Worm (Caenorhabditis elegans) whole organism, young adult: Measurements from ENCODE around the gene kel-3.

Experiments used
- B0019.2 ChIP-seq: fragments of 200-800 bp; sonication (Bioruptor generic); conservative IDR thresholded peaks from 2 replicates; pipeline ENCODE4 v1.3.6; 2022; ENCODE audit warnings: missing genetic modification reagents, missing genetic modification characterization, missing compliant biosample characterization
- B0336.3 ChIP-seq: fragments of 200-800 bp; sonication (Bioruptor generic); IDR thresholded peaks from 2 replicates; pipeline ENCODE4 v1.3.6; 2022; ENCODE audit warnings: missing genetic modification characterization, missing compliant biosample characterization
- C06A6.2 ChIP-seq: fragments of 200-800 bp; sonication (Bioruptor generic); conservative IDR thresholded peaks from 2 replicates; pipeline ENCODE4 v1.3.6; 2022; ENCODE audit warnings: missing genetic modification characterization, missing compliant biosample characterization
- C17E4.6 ChIP-seq: fragments of 200-800 bp; sonication (Bioruptor generic); IDR thresholded peaks from 2 replicates; pipeline ENCODE4 v1.3.6; 2022; ENCODE audit warnings: missing genetic modification reagents, missing genetic modification characterization, missing compliant biosample characterization
- F22D6.2 ChIP-seq: sonication (generic microtip); optimal IDR thresholded peaks from 2 replicates; lab custom pipeline; 2016; ENCODE audit warnings: mild to moderate bottlenecking, missing genetic modification characterization, missing compliant biosample characterization
- F37B4.10 ChIP-seq: fragments of 200-800 bp; sonication (Bioruptor generic); IDR thresholded peaks from 2 replicates; pipeline ENCODE4 v1.3.6; 2022; ENCODE audit warnings: missing genetic modification characterization, missing compliant biosample characterization
- K11D2.4 ChIP-seq: fragments of 200-800 bp; sonication (Bioruptor generic); IDR thresholded peaks from 2 replicates; pipeline ENCODE4 v1.3.6; 2022; ENCODE audit warnings: missing genetic modification reagents, missing genetic modification characterization, missing compliant biosample characterization
- K12H6.12 ChIP-seq: fragments of 200-800 bp; sonication (Bioruptor generic); optimal IDR thresholded peaks from 2 replicates; lab custom pipeline; 2018; ENCODE audit warnings: mild to moderate bottlenecking, missing genetic modification characterization, missing compliant biosample characterization
- Y53F4B.3 ChIP-seq: fragments of 200-800 bp; sonication (Bioruptor generic); IDR thresholded peaks from 2 replicates; pipeline ENCODE4 v1.3.6; 2022; ENCODE audit warnings: missing genetic modification reagents, missing genetic modification characterization, missing compliant biosample characterization
- Y67H2A.10 ChIP-seq: fragments of 200-800 bp; sonication (Bioruptor generic); conservative IDR thresholded peaks from 2 replicates; pipeline ENCODE4 v1.3.6; 2022; ENCODE audit warnings: missing genetic modification reagents, missing genetic modification characterization, missing compliant biosample characterization
- Y79H2A.3 ChIP-seq: fragments of 200-800 bp; sonication (Bioruptor generic); conservative IDR thresholded peaks from 2 replicates; pipeline ENCODE4 v1.3.6; 2022; ENCODE audit warnings: missing genetic modification reagents, missing genetic modification characterization, missing compliant biosample characterization
- Y95B8A.8 ChIP-seq: fragments of 200-800 bp; sonication (Bioruptor generic); IDR thresholded peaks from 2 replicates; pipeline ENCODE4 v1.3.6; 2022; ENCODE audit warnings: missing genetic modification reagents, missing genetic modification characterization, missing compliant biosample characterization
- ZK185.1 ChIP-seq: sonication (generic microtip); optimal IDR thresholded peaks from 2 replicates; lab custom pipeline; 2016; ENCODE audit warnings: mild to moderate bottlenecking, missing genetic modification characterization, missing compliant biosample characterization; ENCODE audit not compliant: poor library complexity, severe bottlenecking
- atf-7 ChIP-seq: sonication (generic microtip); optimal IDR thresholded peaks from 2 replicates; lab custom pipeline; 2017; ENCODE audit warnings: mild to moderate bottlenecking, missing genetic modification characterization, missing compliant biosample characterization
- athp-1 ChIP-seq: sonication (generic microtip); optimal IDR thresholded peaks from 2 replicates; lab custom pipeline; 2017; ENCODE audit warnings: mild to moderate bottlenecking, missing genetic modification characterization, missing compliant biosample characterization
- bed-2 ChIP-seq: fragments of 200-800 bp; sonication (Bioruptor generic); IDR thresholded peaks from 2 replicates; pipeline ENCODE4 v1.3.6; 2022; ENCODE audit warnings: missing genetic modification reagents, missing genetic modification characterization, missing compliant biosample characterization
- ceh-27 ChIP-seq: fragments of 200-800 bp; sonication (Bioruptor generic); optimal IDR thresholded peaks from 2 replicates; lab custom pipeline; 2018; ENCODE audit warnings: mild to moderate bottlenecking, missing genetic modification characterization, moderate library complexity, missing compliant biosample characterization
- ceh-91 ChIP-seq: fragments of 200-800 bp; sonication (Bioruptor generic); IDR thresholded peaks from 2 replicates; pipeline ENCODE4 v1.3.6; 2022; ENCODE audit warnings: missing genetic modification reagents, missing genetic modification characterization, missing compliant biosample characterization
- die-1 ChIP-seq: sonication (generic microtip); optimal IDR thresholded peaks from 2 replicates; lab custom pipeline; 2016; ENCODE audit warnings: missing genotype, mild to moderate bottlenecking, missing genetic modification characterization, missing compliant biosample characterization
- dpff-1 ChIP-seq: sonication (generic microtip); optimal IDR thresholded peaks from 2 replicates; lab custom pipeline; 2017; ENCODE audit warnings: mild to moderate bottlenecking, missing genetic modification characterization, missing compliant biosample characterization
- efl-1 ChIP-seq: fragments of 150-350 bp; optimal IDR thresholded peaks from 2 replicates; lab custom pipeline; 2014; ENCODE audit warnings: missing biosample characterization, missing genetic modification reagents, missing genetic modification characterization
- egl-18 ChIP-seq: fragments of 200-800 bp; sonication (Bioruptor generic); IDR thresholded peaks from 2 replicates; pipeline ENCODE4 v1.3.6; 2022; ENCODE audit warnings: missing genetic modification reagents, missing genetic modification characterization, missing compliant biosample characterization
- egl-44 ChIP-seq: fragments of 200-800 bp; sonication (Bioruptor generic); IDR thresholded peaks from 2 replicates; pipeline ENCODE4 v1.3.6; 2022; ENCODE audit warnings: missing genetic modification reagents, missing genetic modification characterization, missing compliant biosample characterization
- egrh-3 ChIP-seq: fragments of 200-800 bp; sonication (Bioruptor generic); IDR thresholded peaks from 2 replicates; pipeline ENCODE4 v1.3.6; 2022; ENCODE audit warnings: missing genetic modification reagents, missing genetic modification characterization, missing compliant biosample characterization
- gei-17 ChIP-seq: fragments of 200-800 bp; sonication (Bioruptor generic); optimal IDR thresholded peaks from 2 replicates; lab custom pipeline; 2018; ENCODE audit warnings: mild to moderate bottlenecking, missing genetic modification characterization, missing compliant biosample characterization
- hlh-12 ChIP-seq: sonication (generic microtip); optimal IDR thresholded peaks from 2 replicates; lab custom pipeline; 2016; ENCODE audit warnings: missing genetic modification characterization, missing compliant biosample characterization
- hrde-1 ChIP-seq: sonication (generic microtip); optimal IDR thresholded peaks from 2 replicates; lab custom pipeline; 2016; ENCODE audit warnings: missing genetic modification characterization, mild to moderate bottlenecking, missing compliant biosample characterization, moderate library complexity, missing genotype, missing genetic modification reagents, borderline replicate concordance
- hsf-1 ChIP-seq: fragments of 200-800 bp; sonication (Bioruptor generic); IDR thresholded peaks from 2 replicates; pipeline ENCODE4 v1.3.6; 2022; ENCODE audit warnings: missing genetic modification reagents, missing genetic modification characterization, missing compliant biosample characterization
- lin-26 ChIP-seq: fragments of 200-800 bp; sonication (Bioruptor generic); IDR thresholded peaks from 2 replicates; pipeline ENCODE4 v1.3.6; 2022; ENCODE audit warnings: missing genetic modification reagents, missing genetic modification characterization, missing compliant biosample characterization
- lin-35 ChIP-seq, 3 experiments: fragments of 150-350 bp in 2 of 3; sonication (generic microtip) in 1 of 3; optimal IDR thresholded peaks; 2 replicates each; lab custom pipeline; 2014 to 2018; ENCODE audit warnings: missing biosample characterization in 3 of 3, missing genetic modification characterization in 3 of 3, missing genetic modification reagents in 3 of 3
- lin-54 ChIP-seq: fragments of 200-800 bp; sonication (Bioruptor generic); optimal IDR thresholded peaks from 2 replicates; lab custom pipeline; 2018; ENCODE audit warnings: mild to moderate bottlenecking, missing genetic modification characterization, missing compliant biosample characterization
- lsl-1 ChIP-seq: fragments of 200-800 bp; sonication (Bioruptor generic); optimal IDR thresholded peaks from 2 replicates; lab custom pipeline; 2018; ENCODE audit warnings: mild to moderate bottlenecking, missing genetic modification characterization, moderate library complexity, missing compliant biosample characterization
- lsy-27 ChIP-seq: sonication (generic microtip); optimal IDR thresholded peaks from 2 replicates; lab custom pipeline; 2017; ENCODE audit warnings: missing genetic modification characterization, mild to moderate bottlenecking, missing compliant biosample characterization, antibody characterized with exemption, missing genotype, borderline replicate concordance; ENCODE audit not compliant: insufficient read depth
- madf-8 ChIP-seq: fragments of 200-800 bp; sonication (Bioruptor generic); conservative IDR thresholded peaks from 2 replicates; pipeline ENCODE4 v1.3.6; 2022; ENCODE audit warnings: missing genetic modification reagents, missing genetic modification characterization, missing compliant biosample characterization
- nhr-179 ChIP-seq: sonication (generic microtip); optimal IDR thresholded peaks from 2 replicates; lab custom pipeline; 2016; ENCODE audit warnings: mild to moderate bottlenecking, missing genetic modification characterization, missing compliant biosample characterization
- nhr-27 ChIP-seq: fragments of 200-800 bp; sonication (Bioruptor generic); optimal IDR thresholded peaks from 2 replicates; lab custom pipeline; 2018; ENCODE audit warnings: mild to moderate bottlenecking, missing genetic modification characterization, moderate library complexity, missing compliant biosample characterization
- nhr-80 ChIP-seq: sonication (generic microtip); optimal IDR thresholded peaks from 2 replicates; lab custom pipeline; 2016; ENCODE audit warnings: missing genetic modification characterization, missing compliant biosample characterization
- pbrm-1 ChIP-seq: fragments of 200-800 bp; sonication (Bioruptor generic); IDR thresholded peaks from 2 replicates; pipeline ENCODE4 v1.3.6; 2022; ENCODE audit warnings: missing genetic modification reagents, missing genetic modification characterization, missing compliant biosample characterization
- sdz-38 ChIP-seq: sonication (generic microtip); optimal IDR thresholded peaks from 2 replicates; lab custom pipeline; 2016; ENCODE audit warnings: missing genotype, missing genetic modification characterization, missing compliant biosample characterization
- snpc-1.1 ChIP-seq: sonication (generic microtip); optimal IDR thresholded peaks from 2 replicates; lab custom pipeline; 2017; ENCODE audit warnings: missing genetic modification characterization, mild to moderate bottlenecking, missing compliant biosample characterization, antibody characterized with exemption, moderate library complexity, missing genotype, missing genetic modification reagents; ENCODE audit not compliant: insufficient read depth
- snpc-3.4 ChIP-seq: sonication (generic microtip); optimal IDR thresholded peaks from 2 replicates; lab custom pipeline; 2017; ENCODE audit warnings: missing genetic modification characterization, mild to moderate bottlenecking, missing compliant biosample characterization, antibody characterized with exemption, moderate library complexity, missing genotype, missing genetic modification reagents
- snpc-4 ChIP-seq, 5 experiments: fragments of 150-350 bp in 1 of 5; sonication (generic microtip) in 4 of 5; optimal IDR thresholded peaks; 2 replicates each; lab custom pipeline; 2014 to 2018; ENCODE audit warnings: missing genetic modification characterization in 5 of 5, missing biosample characterization in 3 of 5, antibody characterized with exemption in 2 of 5, mild to moderate bottlenecking in 2 of 5, missing compliant biosample characterization in 2 of 5, missing genotype in 2 of 5, moderate library complexity in 2 of 5, missing genetic modification reagents in 1 of 5
- unc-62 ChIP-seq: fragments of 150-350 bp; optimal IDR thresholded peaks from 2 replicates; lab custom pipeline; 2014; ENCODE audit warnings: missing biosample characterization, missing genetic modification reagents, missing genetic modification characterization
- xnd-1 ChIP-seq: sonication (generic microtip); optimal IDR thresholded peaks from 2 replicates; lab custom pipeline; 2016; ENCODE audit warnings: missing genotype, missing genetic modification reagents, missing genetic modification characterization, missing compliant biosample characterization
- zfh-2 ChIP-seq: fragments of 200-800 bp; sonication (Bioruptor generic); conservative IDR thresholded peaks from 2 replicates; pipeline ENCODE4 v1.3.6; 2022; ENCODE audit warnings: missing genetic modification reagents, missing genetic modification characterization, missing compliant biosample characterization

Gene kel-3

DNA sequence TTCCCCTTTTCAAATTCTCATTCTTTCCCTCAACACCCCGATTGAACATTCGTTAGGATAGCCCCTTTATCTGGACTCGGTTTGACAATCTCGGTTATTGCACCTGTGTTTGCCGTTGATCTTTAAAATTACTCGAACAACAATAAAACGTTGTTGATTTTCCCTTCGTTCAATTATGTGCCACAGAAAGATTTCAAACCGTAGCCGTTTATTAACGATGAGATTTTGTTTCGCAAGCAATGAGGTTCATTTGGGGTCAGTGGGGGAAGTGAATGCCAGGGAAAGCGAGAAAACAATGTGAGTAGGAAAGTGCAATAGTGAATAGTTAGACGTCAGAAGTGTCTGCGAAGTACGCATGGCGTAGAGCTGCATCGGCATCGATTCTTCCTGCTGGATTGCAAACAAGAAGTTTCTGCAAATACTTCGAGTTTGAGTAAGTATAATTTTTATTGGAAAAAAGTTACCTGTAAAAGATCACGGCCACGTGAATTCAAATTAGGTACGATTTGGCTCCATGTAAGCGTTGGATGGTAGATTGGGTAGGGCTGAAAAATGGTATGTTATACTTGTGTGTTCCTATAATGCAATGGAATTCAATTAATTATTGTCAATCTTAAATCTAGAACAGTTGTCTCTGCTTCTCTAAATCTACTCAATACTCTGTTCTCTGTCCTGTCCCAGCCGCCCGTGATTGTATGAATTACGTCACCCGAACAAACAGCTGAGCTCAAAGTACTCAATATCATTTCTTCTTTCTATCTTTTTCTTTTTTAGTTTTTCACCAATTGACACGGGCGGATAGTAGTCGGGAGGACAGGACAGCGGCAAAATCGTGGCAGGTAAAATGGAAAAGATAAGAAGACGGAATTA lies at the start of gene kel-3:
Gene kel-3 (plus strand): TSS at position 328 of the 870 bp plus-strand sequence.
- peak; percentile 10 for TF ChIP-seq gei-17 (GFP tag; lab: Kevin White, UChicago)
- TF ChIP-seq hsf-1 (GFP tag; lab: Robert Waterston, UW) = peak; percentile 89
- TF ChIP-seq die-1 = peak; percentile 78
- peak; percentile 90 for TF ChIP-seq nhr-80
- TF ChIP-seq snpc-4 (GFP tag; optimal IDR thresholded peaks at IDR 0.05; lab: Kevin White, UChicago) = no peak
- peak in 3 of 4 experiments; percentile 51 to 79 (median 56) for TF ChIP-seq snpc-4 (tag; optimal IDR thresholded peaks at IDR 0.05; lab: Kevin White, UChicago)
- TF ChIP-seq bed-2 = no peak
- peak; percentile 73 for TF ChIP-seq lsl-1
- peak; percentile 66 for TF ChIP-seq ZK185.1 (tag; lab: Kevin White, UChicago)
- 0 out of 2 replicates have a peak, but pooled peaks have one; percentile 36 for TF ChIP-seq egl-44 (GFP tag; lab: Robert Waterston, UW)
- TF ChIP-seq ceh-27 (GFP tag; lab: Kevin White, UChicago) = peak; percentile 27
- no peak for TF ChIP-seq hlh-12
- peak; percentile 76 for TF ChIP-seq nhr-27 (tag; lab: Kevin White, UChicago)
- TF ChIP-seq unc-62 (GFP tag; lab: Kevin White, UChicago) = no peak
- TF ChIP-seq lsy-27 (tag; lab: Kevin White, UChicago) = no peak
- no peak for TF ChIP-seq zfh-2 (GFP tag; lab: Robert Waterston, UW)
- peak; percentile 81 for TF ChIP-seq C17E4.6
- peak; percentile 95 for TF ChIP-seq B0336.3 (GFP tag; lab: Robert Waterston, UW)
- TF ChIP-seq nhr-179 (tag; lab: Kevin White, UChicago) = peak; percentile 54
- TF ChIP-seq lin-54 (GFP tag; lab: Kevin White, UChicago) = peak; percentile 86
- TF ChIP-seq xnd-1 (tag; lab: Kevin White, UChicago) = peak; percentile 33
- TF ChIP-seq ceh-91 (GFP tag; lab: Robert Waterston, UW) = no peak
- TF ChIP-seq K11D2.4 (GFP tag; lab: Robert Waterston, UW) = peak; percentile 77; the same call in 1 of the 2 replicates
- peak in 2 of 3 experiments; percentile 62 to 89 for TF ChIP-seq lin-35 (GFP tag; optimal IDR thresholded peaks at IDR 0.05; lab: Kevin White, UChicago)
- peak; percentile 25 for TF ChIP-seq K12H6.12 (tag; lab: Kevin White, UChicago)
- peak; percentile 73 for TF ChIP-seq C06A6.2 (GFP tag; lab: Robert Waterston, UW)
- TF ChIP-seq F37B4.10 (GFP tag; lab: Robert Waterston, UW) = 0 out of 2 replicates have a peak, but pooled peaks have one; percentile 57
- peak; percentile 81 for TF ChIP-seq atf-7 (tag; lab: Kevin White, UChicago)
- TF ChIP-seq hrde-1 (tag; lab: Kevin White, UChicago) = peak; percentile 98
- 0 out of 2 replicates have a peak, but pooled peaks have one; percentile 73 for TF ChIP-seq egl-18
- TF ChIP-seq efl-1 = peak; percentile 40
- TF ChIP-seq Y67H2A.10 (GFP tag; lab: Robert Waterston, UW) = no peak
- TF ChIP-seq lin-26 (GFP tag; lab: Robert Waterston, UW) = peak; percentile 92
- TF ChIP-seq Y79H2A.3 (GFP tag; lab: Robert Waterston, UW) = peak; percentile 95
- peak; percentile 20; the same call in 1 of the 2 replicates for TF ChIP-seq madf-8
- 0 out of 2 replicates have a peak, but pooled peaks have one; percentile 9 for TF ChIP-seq egrh-3 (GFP tag; lab: Robert Waterston, UW)
- peak; percentile 63 for TF ChIP-seq snpc-3.4 (tag; lab: Kevin White, UChicago)
- no peak for TF ChIP-seq Y53F4B.3 (GFP tag; lab: Robert Waterston, UW)
- peak; percentile 90 for TF ChIP-seq Y95B8A.8 (GFP tag; lab: Robert Waterston, UW)
- peak; percentile 98 for TF ChIP-seq dpff-1 (tag; lab: Kevin White, UChicago)
- TF ChIP-seq sdz-38 = no peak
- TF ChIP-seq athp-1 (tag; lab: Kevin White, UChicago) = peak; percentile 98
- peak; percentile 57 for TF ChIP-seq snpc-1.1 (tag; lab: Kevin White, UChicago)
- peak; percentile 27 for TF ChIP-seq F22D6.2 (tag; lab: Kevin White, UChicago)
- peak; percentile 86 for TF ChIP-seq pbrm-1 (GFP tag; lab: Robert Waterston, UW)
- TF ChIP-seq B0019.2 = 0 out of 2 replicates have a peak, but pooled peaks have one; percentile 42
